Fruit fly (Drosophila melanogaster) whole organism, embryonic: ENCODE results near the gene Trf4-1.
A peak's percentile ranks its signal among the peaks of the same experiment; 100 is the strongest.

Experiments
- ATbp ChIP-seq: fragments of 200-800 bp; sonication (Bioruptor generic); optimal IDR thresholded peaks from 2 replicates; lab custom pipeline; 2017; ENCODE audit warnings: missing biosample characterization, mild to moderate bottlenecking, missing genetic modification characterization, missing genetic modification reagents
- Bdp1 ChIP-seq: fragments of 200-800 bp; sonication (Bioruptor generic); optimal IDR thresholded peaks from 3 replicates; lab custom pipeline; 2016; ENCODE audit warnings: missing biosample characterization, missing genetic modification characterization
- Bgb ChIP-seq: fragments of 200-800 bp; sonication (Bioruptor generic); IDR thresholded peaks from 2 replicates; pipeline ENCODE4 v1.3.6; 2022; ENCODE audit warnings: missing biosample characterization, missing genetic modification characterization; ENCODE audit not compliant: partially characterized antibody
- Bteb2 ChIP-seq: fragments of 200-800 bp; sonication (Bioruptor generic); optimal IDR thresholded peaks from 2 replicates; lab custom pipeline; 2016; ENCODE audit warnings: missing biosample characterization, missing genetic modification characterization
- CG10274 ChIP-seq: fragments of 200-800 bp; sonication (Bioruptor generic); optimal IDR thresholded peaks from 3 replicates; lab custom pipeline; 2017; ENCODE audit warnings: missing biosample characterization, mild to moderate bottlenecking, missing genetic modification characterization
- CG10543 ChIP-seq: fragments of 200-800 bp; sonication (Bioruptor generic); optimal IDR thresholded peaks from 3 replicates; lab custom pipeline; 2017; ENCODE audit warnings: missing biosample characterization, mild to moderate bottlenecking, missing genetic modification characterization, moderate library complexity
- CG14014 ChIP-seq: fragments of 200-800 bp; sonication (Bioruptor generic); IDR thresholded peaks from 2 replicates; pipeline ENCODE4 v1.3.6; 2022; ENCODE audit warnings: missing biosample characterization, missing genetic modification characterization
- CG14710 ChIP-seq: fragments of 200-800 bp; sonication (Bioruptor generic); optimal IDR thresholded peaks from 3 replicates; lab custom pipeline; 2019; ENCODE audit warnings: missing biosample characterization, mild to moderate bottlenecking, missing genetic modification characterization, moderate library complexity
- CG15269 ChIP-seq: fragments of 200-800 bp; sonication (Bioruptor generic); optimal IDR thresholded peaks from 2 replicates; lab custom pipeline; 2018; ENCODE audit warnings: missing biosample characterization, mild to moderate bottlenecking, missing genetic modification characterization, moderate library complexity
- CG2120 ChIP-seq: fragments of 200-800 bp; sonication (Bioruptor generic); optimal IDR thresholded peaks from 3 replicates; lab custom pipeline; 2016; ENCODE audit warnings: missing biosample characterization, missing genetic modification characterization
- CG3163 ChIP-seq: fragments of 200-800 bp; sonication (Bioruptor generic); optimal IDR thresholded peaks from 3 replicates; lab custom pipeline; 2016; ENCODE audit warnings: missing biosample characterization, missing genetic modification characterization
- CG32767 ChIP-seq: fragments of 200-800 bp; sonication (Bioruptor generic); IDR thresholded peaks from 2 replicates; pipeline ENCODE4 v1.3.6; 2022; ENCODE audit warnings: missing biosample characterization, missing genetic modification characterization
- CG3281 ChIP-seq: fragments of 200-800 bp; sonication (Bioruptor generic); optimal IDR thresholded peaks from 3 replicates; lab custom pipeline; 2017; ENCODE audit warnings: missing biosample characterization, mild to moderate bottlenecking, missing genetic modification characterization
- CG4854 ChIP-seq: fragments of 200-800 bp; sonication (Bioruptor generic); optimal IDR thresholded peaks from 2 replicates; lab custom pipeline; 2016; ENCODE audit warnings: missing biosample characterization, missing genetic modification characterization, inconsistent platforms
- CG7839 ChIP-seq: fragments of 200-800 bp; sonication (Bioruptor generic); optimal IDR thresholded peaks from 3 replicates; lab custom pipeline; 2018; ENCODE audit warnings: missing biosample characterization, mild to moderate bottlenecking, missing genetic modification characterization, moderate library complexity
- CG9437 ChIP-seq: fragments of 200-800 bp; sonication (Bioruptor generic); optimal IDR thresholded peaks from 2 replicates; lab custom pipeline; 2018; ENCODE audit warnings: missing biosample characterization, mild to moderate bottlenecking, missing genetic modification characterization
- CG9876 ChIP-seq: fragments of 200-800 bp; sonication (Bioruptor generic); optimal IDR thresholded peaks from 2 replicates; lab custom pipeline; 2016; ENCODE audit warnings: missing biosample characterization, missing genetic modification characterization
- Chrac-16 ChIP-seq: fragments of 200-800 bp; sonication (Bioruptor generic); optimal IDR thresholded peaks from 3 replicates; lab custom pipeline; 2016; ENCODE audit warnings: missing biosample characterization, missing genetic modification characterization
- CkIIα-i1 ChIP-seq: fragments of 200-800 bp; sonication (Bioruptor generic); IDR thresholded peaks from 2 replicates; pipeline ENCODE4 v1.3.6; 2022; ENCODE audit warnings: missing biosample characterization, missing genetic modification characterization
- Dad ChIP-seq: fragments of 200-800 bp; sonication (Bioruptor generic); optimal IDR thresholded peaks from 3 replicates; lab custom pipeline; 2016; ENCODE audit warnings: missing biosample characterization, missing genetic modification characterization
- Dbx ChIP-seq: fragments of 200-800 bp; sonication (Bioruptor generic); IDR thresholded peaks from 3 replicates; pipeline ENCODE4 v1.3.6; 2022; ENCODE audit warnings: missing biosample characterization, missing genetic modification characterization
- Doc2 ChIP-seq: fragments of 200-800 bp; sonication (Bioruptor generic); IDR thresholded peaks from 2 replicates; pipeline ENCODE4 v1.3.6; 2022; ENCODE audit warnings: missing biosample characterization, missing genetic modification characterization
- Dref ChIP-seq: fragments of 200-800 bp; sonication (Bioruptor generic); IDR thresholded peaks from 2 replicates; pipeline ENCODE4 v1.3.6; 2022; ENCODE audit warnings: missing biosample characterization, missing genetic modification characterization
- GATAe ChIP-seq: fragments of 200-800 bp; sonication (Bioruptor generic); conservative IDR thresholded peaks from 2 replicates; pipeline ENCODE4 v1.3.6; 2022; ENCODE audit warnings: missing biosample characterization, missing genetic modification characterization
- H2.0 ChIP-seq: fragments of 200-800 bp; sonication (Bioruptor generic); IDR thresholded peaks from 2 replicates; pipeline ENCODE4 v1.3.6; 2022; ENCODE audit warnings: missing biosample characterization, missing genetic modification characterization
- HmgD ChIP-seq: fragments of 200-800 bp; sonication (Bioruptor generic); optimal IDR thresholded peaks from 3 replicates; lab custom pipeline; 2016; ENCODE audit warnings: missing biosample characterization, missing genetic modification characterization
- MTF-1 ChIP-seq: fragments of 200-800 bp; sonication (Bioruptor generic); optimal IDR thresholded peaks from 2 replicates; lab custom pipeline; 2018; ENCODE audit warnings: missing biosample characterization, mild to moderate bottlenecking, missing genetic modification characterization, borderline replicate concordance
- Side ChIP-seq: fragments of 200-800 bp; sonication (Bioruptor generic); optimal IDR thresholded peaks from 2 replicates; lab custom pipeline; 2016; ENCODE audit warnings: missing biosample characterization, missing genetic modification characterization
- cato ChIP-seq: fragments of 200-800 bp; sonication (Bioruptor generic); optimal IDR thresholded peaks from 2 replicates; lab custom pipeline; 2016; ENCODE audit warnings: missing biosample characterization, missing genetic modification characterization, borderline replicate concordance
- dan ChIP-seq: fragments of 200-800 bp; sonication (Bioruptor generic); IDR thresholded peaks from 2 replicates; pipeline ENCODE4 v1.3.6; 2022; ENCODE audit warnings: missing biosample characterization, missing genetic modification characterization
- dm ChIP-seq: fragments of 200-800 bp; sonication (Bioruptor generic); optimal IDR thresholded peaks from 3 replicates; lab custom pipeline; 2016; ENCODE audit warnings: missing biosample characterization, missing genetic modification characterization
- ewg ChIP-seq: fragments of 200-800 bp; sonication (Bioruptor generic); optimal IDR thresholded peaks from 3 replicates; lab custom pipeline; 2017; ENCODE audit warnings: mild to moderate bottlenecking, missing biosample characterization, missing genetic modification reagents, missing genetic modification characterization
- exex ChIP-seq: fragments of 200-800 bp; sonication (Bioruptor generic); optimal IDR thresholded peaks from 4 replicates; lab custom pipeline; 2018; ENCODE audit warnings: missing biosample characterization, mild to moderate bottlenecking, missing genetic modification characterization, moderate library complexity
- fd64A ChIP-seq: fragments of 200-800 bp; sonication (Bioruptor generic); optimal IDR thresholded peaks from 3 replicates; lab custom pipeline; 2018; ENCODE audit warnings: missing biosample characterization, mild to moderate bottlenecking, missing genetic modification characterization
- ind ChIP-seq: fragments of 200-800 bp; sonication (Bioruptor generic); optimal IDR thresholded peaks from 3 replicates; lab custom pipeline; 2016; ENCODE audit warnings: missing biosample characterization, missing genetic modification characterization
- jigr1 ChIP-seq: fragments of 200-800 bp; sonication (Bioruptor generic); IDR thresholded peaks from 3 replicates; pipeline ENCODE4 v1.3.6; 2022; ENCODE audit warnings: missing biosample characterization, missing genetic modification characterization
- ken ChIP-seq: fragments of 200-800 bp; sonication (Bioruptor generic); IDR thresholded peaks from 3 replicates; pipeline ENCODE4 v1.3.6; 2022; ENCODE audit warnings: missing biosample characterization, missing genetic modification characterization
- kni ChIP-seq: fragments of 200-800 bp; sonication (Bioruptor generic); optimal IDR thresholded peaks from 3 replicates; lab custom pipeline; 2017; ENCODE audit warnings: mild to moderate bottlenecking, missing biosample characterization, missing genetic modification reagents, missing genetic modification characterization
- luna ChIP-seq: fragments of 200-800 bp; sonication (Bioruptor generic); optimal IDR thresholded peaks from 2 replicates; lab custom pipeline; 2016; ENCODE audit warnings: missing biosample characterization, missing genetic modification characterization
- pb ChIP-seq: fragments of 200-800 bp; sonication (Bioruptor generic); optimal IDR thresholded peaks from 3 replicates; lab custom pipeline; 2016; ENCODE audit warnings: missing biosample characterization, missing genetic modification characterization
- pnt ChIP-seq: fragments of 200-800 bp; sonication (Bioruptor generic); optimal IDR thresholded peaks from 3 replicates; lab custom pipeline; 2016; ENCODE audit warnings: missing biosample characterization, missing genetic modification characterization
- sc ChIP-seq, 3 experiments: fragments of >200 bp in 2 of 3; fragments of 200-800 bp in 1 of 3; sonication (Bioruptor generic) in 1 of 3; optimal IDR thresholded peaks; 2 replicates in 2 of 3; 3 replicates in 1 of 3; lab custom pipeline; 2017; ENCODE audit warnings: mild to moderate bottlenecking in 1 of 3, missing biosample characterization in 1 of 3, missing genetic modification characterization in 1 of 3, missing genetic modification reagents in 1 of 3
- scrt ChIP-seq: fragments of 200-800 bp; sonication (Bioruptor generic); optimal IDR thresholded peaks from 2 replicates; lab custom pipeline; 2018; ENCODE audit warnings: missing biosample characterization, mild to moderate bottlenecking, missing genetic modification characterization, moderate library complexity
- ssp ChIP-seq: fragments of 200-800 bp; sonication (Bioruptor generic); IDR thresholded peaks from 2 replicates; pipeline ENCODE4 v1.3.6; 2022; ENCODE audit warnings: missing biosample characterization, missing genetic modification characterization
- sug ChIP-seq: fragments of 200-800 bp; optimal IDR thresholded peaks from 2 replicates; lab custom pipeline; 2019; ENCODE audit warnings: missing biosample characterization, mild to moderate bottlenecking, missing genetic modification characterization, moderate library complexity
- unpg ChIP-seq: fragments of 200-800 bp; sonication (Bioruptor generic); optimal IDR thresholded peaks from 3 replicates; lab custom pipeline; 2018; ENCODE audit warnings: missing biosample characterization, mild to moderate bottlenecking, missing genetic modification characterization, moderate library complexity
- vnd ChIP-seq: fragments of 200-800 bp; sonication (Bioruptor generic); IDR thresholded peaks from 3 replicates; pipeline ENCODE4 v1.3.6; 2022; ENCODE audit warnings: missing biosample characterization, missing genetic modification characterization; ENCODE audit not compliant: partially characterized antibody
- vvl ChIP-seq: fragments of 200-800 bp; sonication (Bioruptor generic); IDR thresholded peaks from 2 replicates; pipeline ENCODE4 v1.3.6; 2022; ENCODE audit warnings: missing biosample characterization, missing genetic modification characterization

Gene Trf4-1

DNA sequence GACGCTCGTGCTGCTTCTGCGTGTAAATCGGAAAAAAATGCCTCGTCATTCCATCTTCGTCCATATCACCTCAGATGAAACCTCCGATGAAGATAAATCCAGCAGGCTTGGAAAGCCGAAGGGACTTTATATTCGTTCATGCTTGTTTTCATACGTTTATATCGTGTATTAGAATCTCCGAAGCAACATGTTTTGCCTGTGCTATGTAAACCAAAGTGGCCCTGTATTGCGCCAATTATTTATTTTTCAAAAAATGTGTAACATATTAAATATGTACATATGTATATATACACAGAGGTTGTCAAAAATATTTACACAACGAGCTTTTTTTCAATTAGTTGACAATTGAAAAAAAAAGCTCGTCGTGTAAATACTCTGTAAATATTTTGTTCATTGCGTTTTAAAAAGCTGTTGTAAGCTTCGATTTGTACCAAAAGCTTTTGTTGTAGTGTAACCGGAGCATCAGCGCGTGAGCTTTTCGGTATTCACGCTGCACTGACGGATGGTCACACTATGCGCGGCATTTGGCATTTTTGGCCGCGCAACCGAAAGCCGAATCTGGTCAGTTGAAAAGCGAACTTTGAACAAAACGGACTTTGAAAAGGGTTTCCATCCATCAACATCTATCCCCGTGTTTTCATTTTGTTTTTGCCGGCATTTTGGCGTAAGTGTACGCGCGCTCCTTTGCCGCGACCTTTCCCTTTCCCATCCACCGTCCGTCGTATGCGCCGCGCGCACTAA is 13.8 kb downstream of the Trf4-1 start, which contains the start of gene CG12065 (continued):
- TF ChIP-seq Doc2 (GFP tag; lab: Robert Waterston, UW) (no peak), ATbp (peak; percentile 76), CG7839 (tag; lab: Kevin White, UChicago) (peak; percentile 31), unpg (GFP tag; lab: Kevin White, UChicago) (peak; percentile 76), vnd (no peak), dan (GFP tag; lab: Robert Waterston, UW) (no peak), fd64A (GFP tag; lab: Kevin White, UChicago) (peak; percentile 80), dm (GFP tag; lab: Kevin White, UChicago) (no peak), Bgb (peak; percentile 65), ewg (GFP tag; lab: Kevin White, UChicago) (no peak), cato (GFP tag; lab: Kevin White, UChicago) (no peak), CG3281 (GFP tag; lab: Kevin White, UChicago) (peak; percentile 42), pnt (GFP tag; lab: Kevin White, UChicago) (no peak), Bteb2 (GFP tag; lab: Kevin White, UChicago) (no peak), CkIIα-i1 (GFP tag; lab: Robert Waterston, UW) (no peak)

- TF ChIP-seq CG4854 = no peak
- TF ChIP-seq CG10543 (GFP tag; lab: Kevin White, UChicago) = no peak
- TF ChIP-seq Side (GFP tag; lab: Kevin White, UChicago) = no peak
- peak; percentile 15 for TF ChIP-seq sug
- no peak for TF ChIP-seq ken (GFP tag; lab: Robert Waterston, UW)
- peak; percentile 47; the same call in 1 of the 2 replicates for TF ChIP-seq CG14014 (GFP tag; lab: Robert Waterston, UW)
- no peak for TF ChIP-seq CG32767
- no peak for TF ChIP-seq HmgD (GFP tag; lab: Kevin White, UChicago)
- TF ChIP-seq CG9437 (GFP tag; lab: Kevin White, UChicago) = peak; percentile 39
- no peak for TF ChIP-seq Bdp1 (GFP tag; lab: Kevin White, UChicago)
- 0 out of 2 replicates have a peak, but pooled peaks have one; percentile 31 for TF ChIP-seq H2.0 (GFP tag; lab: Robert Waterston, UW)
- TF ChIP-seq CG14710 (tag; lab: Kevin White, UChicago) = no peak
- peak; percentile 44 for TF ChIP-seq CG2120 (GFP tag; lab: Kevin White, UChicago)
- TF ChIP-seq ssp (GFP tag; lab: Robert Waterston, UW) = no peak
- TF ChIP-seq ind (GFP tag; lab: Kevin White, UChicago) = peak; percentile 29
- TF ChIP-seq kni (GFP tag; lab: Kevin White, UChicago) = no peak
- TF ChIP-seq Chrac-16 = no peak
- no peak for TF ChIP-seq sc (optimal IDR thresholded peaks at IDR 0.05; lab: Kevin White, UChicago)
- TF ChIP-seq sc (GFP tag; optimal IDR thresholded peaks at IDR 0.05; lab: Kevin White, UChicago) = no peak
- TF ChIP-seq Dbx (GFP tag; lab: Robert Waterston, UW) = no peak
- no peak for TF ChIP-seq MTF-1 (GFP tag; lab: Kevin White, UChicago)
- TF ChIP-seq luna (GFP tag; lab: Kevin White, UChicago) = no peak
- no peak for TF ChIP-seq Dref
- TF ChIP-seq vvl = peak; percentile 59; the same call in 1 of the 2 replicates
- no peak for TF ChIP-seq scrt
- no peak for TF ChIP-seq CG9876 (GFP tag; lab: Kevin White, UChicago)
- no peak for TF ChIP-seq CG10274 (GFP tag; lab: Kevin White, UChicago)
- no peak for TF ChIP-seq jigr1 (GFP tag; lab: Robert Waterston, UW)
- TF ChIP-seq CG3163 (GFP tag; lab: Kevin White, UChicago) = no peak
- TF ChIP-seq Dad (GFP tag; lab: Kevin White, UChicago) = no peak
- peak; percentile 95 for TF ChIP-seq GATAe (GFP tag; lab: Robert Waterston, UW)
- peak; percentile 13 for TF ChIP-seq pb (GFP tag; lab: Kevin White, UChicago)
- TF ChIP-seq CG15269 (tag; lab: Kevin White, UChicago) = peak; percentile 50
- peak; percentile 25 for TF ChIP-seq exex (tag; lab: Kevin White, UChicago)
Observed at dm6 chrX:8574672-8575350, 14.7 kb downstream of the Trf4-1 start.
